Worm (Caenorhabditis elegans) whole organism, midembryonic: ENCODE data around the gene ZC155.2.

Experiments used
- T22C8.4 ChIP-seq: fragments of 200-800 bp; sonication (Bioruptor generic); IDR thresholded peaks from 2 replicates; pipeline ENCODE4 v1.3.6; 2022; ENCODE audit warnings: missing genetic modification characterization, missing compliant biosample characterization
- flt-1 ChIP-seq: fragments of 200-800 bp; sonication (Bioruptor generic); IDR thresholded peaks from 2 replicates; pipeline ENCODE4 v1.3.6; 2022; ENCODE audit warnings: missing genetic modification characterization, missing compliant biosample characterization
- tab-1 ChIP-seq: fragments of 200-800 bp; sonication (Bioruptor generic); IDR thresholded peaks from 2 replicates; pipeline ENCODE4 v1.3.6; 2022; ENCODE audit warnings: missing genetic modification characterization, missing compliant biosample characterization
- ztf-23 ChIP-seq: fragments of 200-800 bp; sonication (Bioruptor generic); IDR thresholded peaks from 2 replicates; pipeline ENCODE4 v1.3.6; 2022; ENCODE audit warnings: missing genetic modification reagents, missing genetic modification characterization, missing compliant biosample characterization

DNA sequence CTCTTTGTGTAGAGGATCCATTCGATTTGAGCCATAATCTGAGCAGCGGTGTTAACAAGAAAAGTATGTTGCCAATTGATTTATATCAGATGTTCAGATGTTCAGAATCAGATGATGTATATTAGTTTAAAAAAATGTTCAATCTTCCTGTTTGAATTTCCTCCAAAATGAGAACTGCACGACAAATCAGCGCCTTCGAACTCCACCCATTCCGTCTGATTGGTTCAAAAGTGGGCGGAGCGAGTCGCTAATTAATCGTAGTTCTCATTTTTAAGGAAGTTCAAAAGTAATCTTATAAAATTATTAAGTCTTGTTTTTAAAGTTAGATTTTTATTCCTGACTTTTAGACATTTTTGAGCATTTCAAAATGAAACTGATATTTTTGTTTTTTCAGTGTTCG, 39.6 kb upstream of the ZC155.2 start:
- TF ChIP-seq tab-1 (GFP tag; lab: Robert Waterston, UW) (no peak), ztf-23 (GFP tag; lab: Robert Waterston, UW) (no peak), T22C8.4 (no peak), flt-1 (GFP tag; lab: Robert Waterston, UW) (no peak)
